Worm (Caenorhabditis elegans): ENCODE measurements around the gene lin-26.

The lin-26 gene

DNA sequence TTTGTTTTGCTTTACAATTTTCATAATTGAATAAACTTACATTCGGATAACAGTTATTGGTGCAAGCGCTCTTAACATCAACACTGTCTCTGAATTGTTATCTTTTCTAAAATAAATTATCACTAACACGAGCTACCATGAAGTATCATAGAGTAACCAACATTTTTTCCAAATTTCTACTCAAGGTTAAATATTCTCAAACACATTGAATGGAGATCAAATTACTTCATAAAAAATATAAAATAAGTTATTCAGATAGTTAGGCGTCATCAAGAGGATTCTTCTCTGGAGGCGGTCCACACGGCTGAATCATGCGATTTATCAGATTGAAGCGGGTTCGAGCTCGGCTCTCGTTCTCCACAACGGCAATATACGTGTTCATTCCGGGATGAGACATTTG, 16.4 kb downstream of the lin-26 start, which contains the start of gene B0495.5:
TSS of gene B0495.5 (minus strand) at position 101 of the 400 bp plus-strand sequence.
- no peak for TF ChIP-seq nhr-129 (tag; optimal IDR thresholded peaks at IDR 0.05)
- TF ChIP-seq fos-1 (tag; optimal IDR thresholded peaks at IDR 0.05), result no peak
- TF ChIP-seq mdl-1 (tag; optimal IDR thresholded peaks at IDR 0.05), result no peak
- no peak for TF ChIP-seq elt-1 (tag; optimal IDR thresholded peaks at IDR 0.05)
- TF ChIP-seq egl-27 (tag; optimal IDR thresholded peaks at IDR 0.05), result no peak
- TF ChIP-seq ceh-16 (tag; optimal IDR thresholded peaks at IDR 0.05), result no peak
- TF ChIP-seq unc-39 (tag; optimal IDR thresholded peaks at IDR 0.05), result no peak
- TF ChIP-seq nhr-77 (tag; optimal IDR thresholded peaks at IDR 0.05), result no peak
- no peak for TF ChIP-seq unc-62 (GFP tag; optimal IDR thresholded peaks at IDR 0.05)
- TF ChIP-seq skn-1 (tag; optimal IDR thresholded peaks at IDR 0.05), result no peak
- no peak for TF ChIP-seq mbf-1 (tag; optimal IDR thresholded peaks at IDR 0.05)
- TF ChIP-seq nhr-12 (tag; optimal IDR thresholded peaks at IDR 0.05), result no peak
- no peak for TF ChIP-seq zag-1 (tag; optimal IDR thresholded peaks at IDR 0.05)
- TF ChIP-seq elt-3 (tag; optimal IDR thresholded peaks at IDR 0.05), result no peak
- TF ChIP-seq gmeb-1 (tag; optimal IDR thresholded peaks at IDR 0.05), result no peak
- TF ChIP-seq ztf-11 (tag; optimal IDR thresholded peaks at IDR 0.05), result no peak

DNA sequence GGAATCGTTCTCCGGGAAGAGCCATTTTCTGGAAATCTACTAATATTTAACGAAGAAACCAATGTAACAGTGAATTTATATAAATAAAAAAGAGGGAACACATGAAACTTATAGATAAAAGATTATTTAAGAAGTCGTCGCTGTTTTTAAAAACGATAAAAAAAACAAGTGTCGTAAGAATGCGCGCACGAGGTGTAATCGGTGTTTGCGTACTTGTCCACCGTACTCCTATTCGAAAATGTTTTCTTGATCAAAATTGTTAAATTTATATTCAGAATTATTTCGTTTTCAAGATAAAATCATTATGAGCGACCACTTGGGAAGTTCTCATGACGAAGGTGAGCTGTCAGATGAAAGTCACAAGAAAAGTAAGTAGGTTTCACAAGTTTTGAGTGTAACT, 17.0 kb downstream of the lin-26 start, which contains the start of the genes moa-2 and cdk-11.1:
TSS of gene moa-2 (minus strand) at position 25 of the 400 bp plus-strand sequence.
TSS of gene cdk-11.1 (plus strand) at position 227 of the 400 bp plus-strand sequence.
- TF ChIP-seq fos-1 (tag; optimal IDR thresholded peaks at IDR 0.05) (no peak), peb-1 (tag; optimal IDR thresholded peaks at IDR 0.05) (no peak), ceh-82 (tag; optimal IDR thresholded peaks at IDR 0.05) (no peak), Y55F3AM.14 (GFP tag; optimal IDR thresholded peaks at IDR 0.05) (no peak), aly-2 (tag; optimal IDR thresholded peaks at IDR 0.05) (no peak), nhr-237 (tag; optimal IDR thresholded peaks at IDR 0.05) (no peak), nhr-10 (tag; optimal IDR thresholded peaks at IDR 0.05) (no peak), lsy-2 (tag; optimal IDR thresholded peaks at IDR 0.05) (peak; percentile 70 to 97), gmeb-1 (tag; optimal IDR thresholded peaks at IDR 0.05) (no peak), egl-27 (tag; optimal IDR thresholded peaks at IDR 0.05) (no peak), ztf-1 (GFP tag; conservative IDR thresholded peaks at IDR 0.05) (no peak), crh-2 (tag; optimal IDR thresholded peaks at IDR 0.05) (no peak), nhr-129 (tag; optimal IDR thresholded peaks at IDR 0.05) (peak; percentile 8), nhr-23 (tag; optimal IDR thresholded peaks at IDR 0.05) (no peak), alr-1 (tag; optimal IDR thresholded peaks at IDR 0.05) (no peak), C34F6.9 (tag; optimal IDR thresholded peaks at IDR 0.05) (peak; percentile 43)

DNA sequence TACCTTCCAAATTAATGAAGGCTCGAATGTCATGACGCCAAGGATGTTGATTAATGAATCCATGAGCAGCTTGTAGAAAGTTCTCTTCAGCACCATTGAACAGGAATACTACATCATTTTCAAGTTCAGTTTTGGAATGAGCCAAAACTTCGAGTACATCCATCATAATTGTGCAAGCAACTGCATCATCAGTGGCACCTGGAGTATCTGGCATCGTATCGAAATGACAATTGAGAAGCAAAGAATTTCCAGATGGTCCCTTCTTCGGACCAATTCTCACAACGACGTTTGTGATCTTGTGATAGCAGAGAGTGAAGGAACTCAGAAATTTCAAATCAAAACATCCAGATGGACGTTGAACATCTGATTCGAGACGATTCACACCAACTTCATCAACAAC, 22.4 kb downstream of the lin-26 start:
- TF ChIP-seq mdl-1 (tag; optimal IDR thresholded peaks at IDR 0.05), result no peak
- TF ChIP-seq mbf-1 (tag; optimal IDR thresholded peaks at IDR 0.05), result no peak
- TF ChIP-seq peb-1 (tag; optimal IDR thresholded peaks at IDR 0.05), result no peak
- TF ChIP-seq snpc-4 (tag; optimal IDR thresholded peaks at IDR 0.05), result no peak
- no peak for TF ChIP-seq ztf-1 (GFP tag; conservative IDR thresholded peaks at IDR 0.05)
- no peak for TF ChIP-seq Y55F3AM.14 (GFP tag; optimal IDR thresholded peaks at IDR 0.05)
- TF ChIP-seq dmd-4 (tag; optimal IDR thresholded peaks at IDR 0.05), result no peak
- no peak for TF ChIP-seq nhr-11 (tag; optimal IDR thresholded peaks at IDR 0.05)
- no peak for TF ChIP-seq elt-1 (tag; optimal IDR thresholded peaks at IDR 0.05)
- TF ChIP-seq ZK546.5 (tag; optimal IDR thresholded peaks at IDR 0.05), result no peak
- TF ChIP-seq ceh-16 (tag; optimal IDR thresholded peaks at IDR 0.05), result no peak
- TF ChIP-seq sem-4 (tag; optimal IDR thresholded peaks at IDR 0.05), result no peak
- TF ChIP-seq ztf-11 (tag; optimal IDR thresholded peaks at IDR 0.05), result no peak
- no peak for TF ChIP-seq ztf-4 (tag; optimal IDR thresholded peaks at IDR 0.05)
- no peak for TF ChIP-seq nhr-23 (tag; optimal IDR thresholded peaks at IDR 0.05)
- no peak for TF ChIP-seq crh-2 (tag; optimal IDR thresholded peaks at IDR 0.05)
- no peak for TF ChIP-seq blmp-1 (tag; optimal IDR thresholded peaks at IDR 0.05; ENCODE audit: insufficient read depth)
- TF ChIP-seq skn-1 (tag; optimal IDR thresholded peaks at IDR 0.05), result no peak
- TF ChIP-seq gmeb-1 (tag; optimal IDR thresholded peaks at IDR 0.05), result no peak
- TF ChIP-seq nhr-12 (tag; optimal IDR thresholded peaks at IDR 0.05), result no peak

DNA sequence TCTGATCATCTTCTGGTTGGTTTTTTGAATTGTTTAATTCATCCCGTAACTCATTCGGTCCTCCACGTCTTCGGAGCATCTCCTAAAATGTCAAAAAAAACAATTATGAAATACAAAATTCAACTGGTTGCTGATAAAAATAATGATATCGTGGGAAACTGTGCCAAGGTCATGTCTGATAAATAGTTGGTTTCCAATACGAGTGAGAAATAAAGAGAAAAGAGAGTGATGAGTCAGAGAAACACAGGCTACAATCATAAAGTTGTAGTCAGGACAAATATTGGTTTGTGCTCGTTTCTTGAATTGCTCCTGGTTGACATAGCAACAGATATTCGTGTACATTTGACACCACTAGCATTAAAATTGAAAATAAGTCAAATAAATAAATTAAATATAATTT, 23.2 kb downstream of the lin-26 start, which contains the start of gene B0495.7:
TSS of gene B0495.7 (minus strand) at position 82 of the 400 bp plus-strand sequence.
- TF ChIP-seq peb-1 (tag; optimal IDR thresholded peaks at IDR 0.05), result no peak
- TF ChIP-seq fos-1 (tag; optimal IDR thresholded peaks at IDR 0.05), result peak; percentile 94
- TF ChIP-seq gmeb-1 (tag; optimal IDR thresholded peaks at IDR 0.05), result peak; percentile 6
- no peak for TF ChIP-seq blmp-1 (tag; optimal IDR thresholded peaks at IDR 0.05; ENCODE audit: insufficient read depth)
- peak; percentile 6 for TF ChIP-seq C34F6.9 (tag; optimal IDR thresholded peaks at IDR 0.05)
- TF ChIP-seq elt-1 (tag; optimal IDR thresholded peaks at IDR 0.05), result no peak
- no peak for TF ChIP-seq R02D3.7 (tag; optimal IDR thresholded peaks at IDR 0.05)
